Fruit fly (Drosophila melanogaster) whole organism, embryonic: Measurements from ENCODE around the gene CG10959.

Experiments used
- Aef1 ChIP-seq: fragments of 200-800 bp; sonication (Bioruptor generic); IDR thresholded peaks from 3 replicates; pipeline ENCODE4 v1.3.6; 2022; ENCODE audit warnings: missing biosample characterization, missing genetic modification characterization
- Asciz ChIP-seq: fragments of 200-800 bp; sonication (Bioruptor generic); optimal IDR thresholded peaks from 2 replicates; lab custom pipeline; 2017; ENCODE audit warnings: missing biosample characterization, mild to moderate bottlenecking, missing genetic modification characterization, missing genetic modification reagents
- Atf-2 ChIP-seq: fragments of 200-800 bp; sonication (Bioruptor generic); optimal IDR thresholded peaks from 2 replicates; lab custom pipeline; 2016; ENCODE audit warnings: missing biosample characterization, missing genetic modification characterization
- Atf3 ChIP-seq: fragments of 200-800 bp; sonication (Bioruptor generic); optimal IDR thresholded peaks from 3 replicates; lab custom pipeline; 2016; ENCODE audit warnings: missing biosample characterization, missing genetic modification characterization
- Bdp1 ChIP-seq: fragments of 200-800 bp; sonication (Bioruptor generic); optimal IDR thresholded peaks from 3 replicates; lab custom pipeline; 2016; ENCODE audit warnings: missing biosample characterization, missing genetic modification characterization
- CG13624 ChIP-seq: fragments of 200-800 bp; sonication (Bioruptor generic); optimal IDR thresholded peaks from 2 replicates; lab custom pipeline; 2016; ENCODE audit warnings: missing biosample characterization, missing genetic modification characterization
- CG14014 ChIP-seq: fragments of 200-800 bp; sonication (Bioruptor generic); IDR thresholded peaks from 2 replicates; pipeline ENCODE4 v1.3.6; 2022; ENCODE audit warnings: missing biosample characterization, missing genetic modification characterization
- CG14860 ChIP-seq: fragments of 200-800 bp; sonication (Bioruptor generic); IDR thresholded peaks from 3 replicates; pipeline ENCODE4 v1.3.6; 2022; ENCODE audit warnings: missing biosample characterization, missing genetic modification characterization; ENCODE audit not compliant: partially characterized antibody
- CG15514 ChIP-seq: fragments of 200-800 bp; sonication (Bioruptor generic); optimal IDR thresholded peaks from 3 replicates; lab custom pipeline; 2017; ENCODE audit warnings: missing biosample characterization, missing genetic modification characterization, mild to moderate bottlenecking, moderate library complexity, missing genetic modification reagents
- CG1647 ChIP-seq: fragments of 200-800 bp; sonication (Bioruptor generic); optimal IDR thresholded peaks from 3 replicates; lab custom pipeline; 2016; ENCODE audit warnings: missing biosample characterization, missing genetic modification characterization
- CG16813 ChIP-seq: fragments of 200-800 bp; sonication (Bioruptor generic); IDR thresholded peaks from 3 replicates; pipeline ENCODE4 v1.3.6; 2022; ENCODE audit warnings: missing biosample characterization, missing genetic modification characterization; ENCODE audit not compliant: partially characterized antibody
- CG17328 ChIP-seq: fragments of 200-800 bp; sonication (Bioruptor generic); IDR thresholded peaks from 2 replicates; pipeline ENCODE4 v1.3.6; 2022; ENCODE audit warnings: missing biosample characterization, missing genetic modification characterization
- CG17612 ChIP-seq: fragments of 200-800 bp; sonication (Bioruptor generic); IDR thresholded peaks from 2 replicates; pipeline ENCODE4 v1.3.6; 2022; ENCODE audit warnings: missing biosample characterization, missing genetic modification characterization
- CG2129 ChIP-seq: fragments of 200-800 bp; sonication (Bioruptor generic); IDR thresholded peaks from 2 replicates; pipeline ENCODE4 v1.3.6; 2022; ENCODE audit warnings: missing biosample characterization, missing genetic modification characterization; ENCODE audit not compliant: partially characterized antibody
- CG2889 ChIP-seq: fragments of 200-800 bp; sonication (Bioruptor generic); IDR thresholded peaks from 3 replicates; pipeline ENCODE4 v1.3.6; 2022; ENCODE audit warnings: missing biosample characterization, missing genetic modification characterization
- CG33213 ChIP-seq: fragments of 200-800 bp; sonication (Bioruptor generic); optimal IDR thresholded peaks from 3 replicates; lab custom pipeline; 2016; ENCODE audit warnings: missing biosample characterization, missing genetic modification characterization
- CG34422 ChIP-seq: fragments of 200-800 bp; sonication (Bioruptor generic); IDR thresholded peaks from 3 replicates; pipeline ENCODE4 v1.3.6; 2022; ENCODE audit warnings: missing biosample characterization, missing genetic modification characterization
- CG4820 ChIP-seq: fragments of 200-800 bp; sonication (Bioruptor generic); optimal IDR thresholded peaks from 3 replicates; lab custom pipeline; 2016; ENCODE audit warnings: missing biosample characterization, missing genetic modification characterization
- CG6683 ChIP-seq: fragments of 200-800 bp; sonication (Bioruptor generic); optimal IDR thresholded peaks from 2 replicates; lab custom pipeline; 2017; ENCODE audit warnings: missing biosample characterization, mild to moderate bottlenecking, missing genetic modification characterization, missing genetic modification reagents
- CG6791 ChIP-seq: fragments of 200-800 bp; sonication (Bioruptor generic); IDR thresholded peaks from 3 replicates; pipeline ENCODE4 v1.3.6; 2022; ENCODE audit warnings: missing biosample characterization, missing genetic modification characterization; ENCODE audit not compliant: partially characterized antibody
- CG7963 ChIP-seq: fragments of 200-800 bp; sonication (Bioruptor generic); IDR thresholded peaks from 3 replicates; pipeline ENCODE4 v1.3.6; 2022; ENCODE audit warnings: missing biosample characterization, missing genetic modification characterization; ENCODE audit not compliant: partially characterized antibody
- CG8281 ChIP-seq: fragments of 200-800 bp; sonication (Bioruptor generic); optimal IDR thresholded peaks from 2 replicates; lab custom pipeline; 2018; ENCODE audit warnings: missing biosample characterization, mild to moderate bottlenecking, missing genetic modification characterization, moderate library complexity
- CG8765 ChIP-seq: fragments of 200-800 bp; sonication (Bioruptor generic); IDR thresholded peaks from 2 replicates; pipeline ENCODE4 v1.3.6; 2022; ENCODE audit warnings: missing biosample characterization, missing genetic modification characterization
- Deaf1 ChIP-seq: fragments of 200-800 bp; optimal IDR thresholded peaks from 3 replicates; lab custom pipeline; 2019; ENCODE audit warnings: missing biosample characterization, mild to moderate bottlenecking, missing genetic modification characterization, moderate library complexity
- E2f2 ChIP-seq: fragments of 200-800 bp; sonication (Bioruptor generic); IDR thresholded peaks from 2 replicates; pipeline ENCODE4 v1.3.6; 2022; ENCODE audit warnings: missing biosample characterization, missing genetic modification characterization
- H15 ChIP-seq: fragments of 200-800 bp; sonication (Bioruptor generic); IDR thresholded peaks from 3 replicates; pipeline ENCODE4 v1.3.6; 2022; ENCODE audit warnings: missing biosample characterization, missing genetic modification characterization
- HHEX ChIP-seq: fragments of 200-800 bp; sonication (Bioruptor generic); optimal IDR thresholded peaks from 3 replicates; lab custom pipeline; 2017; ENCODE audit warnings: missing biosample characterization, mild to moderate bottlenecking, missing genetic modification characterization, missing genetic modification reagents
- HmgD ChIP-seq: fragments of 200-800 bp; sonication (Bioruptor generic); optimal IDR thresholded peaks from 3 replicates; lab custom pipeline; 2016; ENCODE audit warnings: missing biosample characterization, missing genetic modification characterization
- Hr3 ChIP-seq: fragments of 200-800 bp; sonication (Bioruptor generic); optimal IDR thresholded peaks from 3 replicates; lab custom pipeline; 2016; ENCODE audit warnings: missing biosample characterization, missing genetic modification characterization
- Mrtf ChIP-seq: fragments of 200-800 bp; sonication (Bioruptor generic); IDR thresholded peaks from 3 replicates; pipeline ENCODE4 v1.3.6; 2022; ENCODE audit warnings: missing biosample characterization, missing genetic modification characterization
- NC2α ChIP-seq: fragments of 200-800 bp; sonication (Bioruptor generic); optimal IDR thresholded peaks from 2 replicates; lab custom pipeline; 2016; ENCODE audit warnings: missing biosample characterization, missing genetic modification characterization
- NfI ChIP-seq: fragments of 200-800 bp; sonication (Bioruptor generic); optimal IDR thresholded peaks from 3 replicates; lab custom pipeline; 2018; ENCODE audit warnings: missing biosample characterization, mild to moderate bottlenecking, missing genetic modification characterization, moderate library complexity
- Ssrp ChIP-seq: fragments of 200-800 bp; sonication (Bioruptor generic); optimal IDR thresholded peaks from 2 replicates; lab custom pipeline; 2018; ENCODE audit warnings: missing biosample characterization, mild to moderate bottlenecking, missing genetic modification characterization, moderate library complexity
- ab ChIP-seq: fragments of 200-800 bp; sonication (Bioruptor generic); optimal IDR thresholded peaks from 2 replicates; lab custom pipeline; 2016; ENCODE audit warnings: missing biosample characterization, missing genetic modification characterization
- bsh ChIP-seq, 2 experiments: fragments of 200-800 bp; sonication (Bioruptor generic); optimal IDR thresholded peaks; 2 replicates each; lab custom pipeline; 2017 to 2018; ENCODE audit warnings: mild to moderate bottlenecking in 2 of 2, missing biosample characterization in 2 of 2, missing genetic modification characterization in 2 of 2, moderate library complexity in 1 of 2
- chif ChIP-seq, 2 experiments: fragments of 200-800 bp; sonication (Bioruptor generic); optimal IDR thresholded peaks; 3 replicates each; lab custom pipeline; 2016; ENCODE audit warnings: missing biosample characterization in 2 of 2, missing genetic modification characterization in 2 of 2
- dysf ChIP-seq: fragments of 200-800 bp; sonication (Bioruptor generic); IDR thresholded peaks from 3 replicates; pipeline ENCODE4 v1.3.6; 2022; ENCODE audit warnings: missing biosample characterization, missing genetic modification characterization
- gsb-n ChIP-seq: fragments of 200-800 bp; sonication (Bioruptor generic); optimal IDR thresholded peaks from 3 replicates; lab custom pipeline; 2018; ENCODE audit warnings: missing biosample characterization, mild to moderate bottlenecking, missing genetic modification characterization
- jumu ChIP-seq: fragments of 200-800 bp; sonication (Bioruptor generic); optimal IDR thresholded peaks from 3 replicates; lab custom pipeline; 2016; ENCODE audit warnings: missing biosample characterization, missing genetic modification characterization
- odd ChIP-seq: fragments of 200-800 bp; sonication (Bioruptor generic); optimal IDR thresholded peaks from 2 replicates; lab custom pipeline; 2017; ENCODE audit warnings: missing biosample characterization, mild to moderate bottlenecking, missing genetic modification characterization
- repo ChIP-seq: fragments of 200-800 bp; sonication (Bioruptor generic); optimal IDR thresholded peaks from 2 replicates; lab custom pipeline; 2016; ENCODE audit warnings: missing biosample characterization, missing genetic modification characterization
- sd ChIP-seq: fragments of 200-800 bp; sonication (Bioruptor generic); optimal IDR thresholded peaks from 3 replicates; lab custom pipeline; 2018; ENCODE audit warnings: missing biosample characterization, mild to moderate bottlenecking, missing genetic modification characterization, moderate library complexity
- sim ChIP-seq: fragments of 200-800 bp; sonication (Bioruptor generic); IDR thresholded peaks from 2 replicates; pipeline ENCODE4 v1.3.6; 2022; ENCODE audit warnings: missing biosample characterization, missing genetic modification characterization
- slbo ChIP-seq: fragments of 200-800 bp; sonication (Bioruptor generic); IDR thresholded peaks from 2 replicates; pipeline ENCODE4 v1.3.6; 2022; ENCODE audit warnings: missing biosample characterization, missing genetic modification characterization
- slp2 ChIP-seq: fragments of 200-800 bp; sonication (Bioruptor generic); optimal IDR thresholded peaks from 2 replicates; lab custom pipeline; 2016; ENCODE audit warnings: missing biosample characterization, missing genetic modification characterization
- sr ChIP-seq: fragments of 200-800 bp; sonication (Bioruptor generic); IDR thresholded peaks from 3 replicates; pipeline ENCODE4 v1.3.6; 2022; ENCODE audit warnings: missing biosample characterization, missing genetic modification characterization
- tap ChIP-seq: fragments of 200-800 bp; optimal IDR thresholded peaks from 3 replicates; lab custom pipeline; 2019; ENCODE audit warnings: missing biosample characterization, mild to moderate bottlenecking, missing genetic modification characterization, moderate library complexity
- tin ChIP-seq: fragments of 200-800 bp; sonication (Bioruptor generic); optimal IDR thresholded peaks from 3 replicates; lab custom pipeline; 2016; ENCODE audit warnings: missing biosample characterization, missing genetic modification characterization
- zfh2 ChIP-seq: fragments of 200-800 bp; sonication (Bioruptor generic); optimal IDR thresholded peaks from 2 replicates; lab custom pipeline; 2016; ENCODE audit warnings: missing biosample characterization, missing genetic modification characterization

The CG10959 gene

dm6 chrX:8114476-8115342 lies 33.9 kb upstream of the CG10959 start (continued):
- TF ChIP-seq CG1647 (GFP tag; lab: Kevin White, UChicago) = no peak
- TF ChIP-seq Atf3 = no peak
- TF ChIP-seq CG7963 (GFP tag; lab: Robert Waterston, UW) = no peak
- peak; percentile 38; the same call in 1 of the 2 replicates for TF ChIP-seq E2f2
- no peak for TF ChIP-seq H15 (GFP tag; lab: Robert Waterston, UW)
- TF ChIP-seq odd (GFP tag; lab: Kevin White, UChicago) = peak; percentile 66
- peak; percentile 41 for TF ChIP-seq CG15514 (GFP tag; lab: Kevin White, UChicago)
- no peak for TF ChIP-seq CG14860
- TF ChIP-seq CG8765 = no peak
- no peak for TF ChIP-seq HmgD (GFP tag; lab: Kevin White, UChicago)
- TF ChIP-seq Aef1 (GFP tag; lab: Robert Waterston, UW) = peak; percentile 35; the same call in 1 of the 3 replicates
- TF ChIP-seq CG2129 (GFP tag; lab: Robert Waterston, UW) = no peak
- TF ChIP-seq CG13624 = peak; percentile 65
- no peak for TF ChIP-seq CG6791 (GFP tag; lab: Robert Waterston, UW)
- TF ChIP-seq NfI (GFP tag; lab: Kevin White, UChicago) = peak; percentile 78
- peak; percentile 53 for TF ChIP-seq Asciz (GFP tag; lab: Kevin White, UChicago)
- TF ChIP-seq chif (GFP tag; optimal IDR thresholded peaks at IDR 0.05; lab: Kevin White, UChicago) = peak; percentile 28 to 32
- TF ChIP-seq slbo (GFP tag; lab: Robert Waterston, UW) = peak; percentile 78
- TF ChIP-seq tap (tag; lab: Kevin White, UChicago) = peak; percentile 67
- peak; percentile 70 for TF ChIP-seq HHEX (GFP tag; lab: Kevin White, UChicago)
- no peak for TF ChIP-seq CG17612 (GFP tag; lab: Robert Waterston, UW)
- no peak for TF ChIP-seq CG4820
- 0 out of 2 replicates have a peak, but pooled peaks have one; percentile 24 for TF ChIP-seq CG17328 (GFP tag; lab: Robert Waterston, UW)
- TF ChIP-seq tin = peak; percentile 20
- TF ChIP-seq NC2α (GFP tag; lab: Kevin White, UChicago) = no peak
- no peak for TF ChIP-seq CG8281 (tag; lab: Kevin White, UChicago)
- TF ChIP-seq Deaf1 = peak; percentile 37
- no peak for TF ChIP-seq Hr3 (GFP tag; lab: Kevin White, UChicago)
- no peak for TF ChIP-seq sr (GFP tag; lab: Robert Waterston, UW)
- no peak for TF ChIP-seq ab (GFP tag; lab: Kevin White, UChicago)
- no peak for TF ChIP-seq Mrtf (GFP tag; lab: Robert Waterston, UW)
- TF ChIP-seq repo (GFP tag; lab: Kevin White, UChicago) = peak; percentile 13
- TF ChIP-seq CG14014 (GFP tag; lab: Robert Waterston, UW) = peak; percentile 74
- peak; percentile 41 for TF ChIP-seq sd (tag; lab: Kevin White, UChicago)
- TF ChIP-seq zfh2 = peak; percentile 50
- TF ChIP-seq dysf = peak; percentile 73
- no peak; the same call in 2 of the 3 replicates for TF ChIP-seq CG34422
- no peak for TF ChIP-seq CG33213 (GFP tag; lab: Kevin White, UChicago)
- no peak for TF ChIP-seq gsb-n (tag; lab: Kevin White, UChicago)
- peak; percentile 36; the same call in 1 of the 3 replicates for TF ChIP-seq CG2889 (GFP tag; lab: Robert Waterston, UW)
- no peak for TF ChIP-seq CG6683
- TF ChIP-seq jumu (GFP tag; lab: Kevin White, UChicago) = no peak
- 0 out of 2 replicates have a peak, but pooled peaks have one; percentile 23 for TF ChIP-seq sim (GFP tag; lab: Robert Waterston, UW)
- no peak for TF ChIP-seq CG16813 (GFP tag; lab: Robert Waterston, UW)
- TF ChIP-seq Atf-2 (GFP tag; lab: Kevin White, UChicago) = peak; percentile 25
- TF ChIP-seq slp2 (GFP tag; lab: Kevin White, UChicago) = no peak
- peak in 1 of 2 experiments; percentile 47 for TF ChIP-seq bsh (GFP tag; optimal IDR thresholded peaks at IDR 0.05; lab: Kevin White, UChicago)
- TF ChIP-seq Bdp1 (GFP tag; lab: Kevin White, UChicago) = peak; percentile 28
- TF ChIP-seq Ssrp (tag; lab: Kevin White, UChicago) = peak; percentile 39
